Fruit fly (Drosophila melanogaster): ENCODE data around the gene Diap1.

Gene Diap1

dm6 chr3L:16011319-16012210 lies 39.3 kb downstream of the Diap1 start, which contains the start of gene mib1 (continued):
- TF ChIP-seq Hr4 (GFP tag; optimal IDR thresholded peaks at IDR 0.05) = no peak
- TF ChIP-seq CG32006 (GFP tag; optimal IDR thresholded peaks at IDR 0.05) = peak; percentile 24
- peak; percentile 37 for TF ChIP-seq Blimp-1 (GFP tag; optimal IDR thresholded peaks at IDR 0.05)
- TF ChIP-seq net (GFP tag; optimal IDR thresholded peaks at IDR 0.05) = peak; percentile 34
- TF ChIP-seq spab (GFP tag; optimal IDR thresholded peaks at IDR 0.05) = peak; percentile 23
- no peak for TF ChIP-seq Hr38 (GFP tag; optimal IDR thresholded peaks at IDR 0.05)
- TF ChIP-seq CG1621 (tag; optimal IDR thresholded peaks at IDR 0.05) = peak; percentile 29
- peak; percentile 61 for TF ChIP-seq Eip78C (GFP tag)
- peak; percentile 24 for TF ChIP-seq fkh (GFP tag; optimal IDR thresholded peaks at IDR 0.05)
- TF ChIP-seq esn (GFP tag; optimal IDR thresholded peaks at IDR 0.05) = no peak
- TF ChIP-seq cyc (GFP tag; optimal IDR thresholded peaks at IDR 0.05) = peak; percentile 41
- TF ChIP-seq eg (GFP tag; IDR thresholded peaks at IDR 0.05) = no peak; the same call in 2 of the 3 replicates
- TF ChIP-seq CG11294 (GFP tag; IDR thresholded peaks at IDR 0.05) = no peak; the same call in 1 of the 2 replicates

DNA sequence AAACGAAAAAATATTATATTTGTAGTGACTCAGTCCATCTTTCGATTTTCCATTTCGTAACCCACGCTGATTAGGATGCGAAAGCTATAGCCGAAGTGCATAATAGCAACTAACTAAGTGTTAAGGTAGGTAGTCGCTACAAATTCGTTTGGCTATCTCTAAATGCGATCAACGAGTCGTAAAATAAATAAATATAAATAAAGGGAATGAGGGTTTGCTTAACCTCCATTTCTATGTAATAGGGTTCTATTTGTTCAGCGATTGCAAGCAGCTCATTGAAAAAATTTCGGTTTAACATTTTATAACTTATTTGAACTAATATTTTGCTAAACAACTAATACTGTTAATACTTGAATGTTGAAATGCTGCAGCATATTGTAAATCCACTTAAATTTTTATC lies 40.7 kb downstream of the Diap1 start:
- peak; percentile 11 for TF ChIP-seq fkh (GFP tag; optimal IDR thresholded peaks at IDR 0.05)
- TF ChIP-seq CG31627 (GFP tag; optimal IDR thresholded peaks at IDR 0.05) = no peak
- no peak for TF ChIP-seq Blimp-1 (GFP tag; optimal IDR thresholded peaks at IDR 0.05)
- TF ChIP-seq CG15336 (GFP tag; IDR thresholded peaks at IDR 0.05) = no peak

dm6 chr3L:16004401-16005237 lies 46.2 kb downstream of the Diap1 start, which contains the start of the genes hzg and mRpS31:
TSS of gene hzg (minus strand) at chr3L:16004736.
TSS of gene mRpS31 (plus strand) at chr3L:16005193.
- peak; percentile 57 for TF ChIP-seq acj6 (GFP tag; optimal IDR thresholded peaks at IDR 0.05)
- peak; percentile 73 for TF ChIP-seq svp (GFP tag)
- TF ChIP-seq pdm3 (GFP tag; optimal IDR thresholded peaks at IDR 0.05) = peak; percentile 69
- peak; percentile 45 for TF ChIP-seq Ets21C (GFP tag; optimal IDR thresholded peaks at IDR 0.05)
- peak; percentile 28 for TF ChIP-seq Blimp-1 (GFP tag; optimal IDR thresholded peaks at IDR 0.05)
- TF ChIP-seq CG4318 (GFP tag; optimal IDR thresholded peaks at IDR 0.05) = no peak
- TF ChIP-seq CG6276 (GFP tag; optimal IDR thresholded peaks at IDR 0.05) = peak; percentile 89
- no peak for TF ChIP-seq Hr38 (GFP tag; optimal IDR thresholded peaks at IDR 0.05)
- peak; percentile 53 for TF ChIP-seq fkh (GFP tag; optimal IDR thresholded peaks at IDR 0.05)
- peak; percentile 75 for TF ChIP-seq CG6808 (GFP tag; optimal IDR thresholded peaks at IDR 0.05)
- TF ChIP-seq CG15336 (GFP tag; IDR thresholded peaks at IDR 0.05) = peak; percentile 66
- TF ChIP-seq CG10669 (GFP tag; optimal IDR thresholded peaks at IDR 0.05) = peak; percentile 53
- TF ChIP-seq dac (GFP tag; optimal IDR thresholded peaks at IDR 0.05) = peak; percentile 37
- TF ChIP-seq CG9139 (GFP tag; optimal IDR thresholded peaks at IDR 0.05) = peak; percentile 75
- TF ChIP-seq Eip78C (GFP tag) = peak; percentile 89
- no peak for TF ChIP-seq Eip93F (GFP tag; optimal IDR thresholded peaks at IDR 0.05)
- peak; percentile 16 for TF ChIP-seq OdsH (GFP tag; optimal IDR thresholded peaks at IDR 0.05)
- peak; percentile 58 for TF ChIP-seq CG6854 (GFP tag; optimal IDR thresholded peaks at IDR 0.05)
- peak; percentile 65 for TF ChIP-seq Sox102F (GFP tag; optimal IDR thresholded peaks at IDR 0.05)
- TF ChIP-seq CG11902 (GFP tag; optimal IDR thresholded peaks at IDR 0.05) = peak; percentile 14
- no peak for TF ChIP-seq fd85E (GFP tag; optimal IDR thresholded peaks at IDR 0.05)
- TF ChIP-seq CG8632 (GFP tag; optimal IDR thresholded peaks at IDR 0.05) = peak; percentile 12
- TF ChIP-seq CG16779 (tag; optimal IDR thresholded peaks at IDR 0.05) = peak; percentile 93
- TF ChIP-seq CG3919 (GFP tag; optimal IDR thresholded peaks at IDR 0.05) = peak; percentile 44
- TF ChIP-seq Ets96B (tag; optimal IDR thresholded peaks at IDR 0.05) = peak; percentile 36
- TF ChIP-seq vri (GFP tag; optimal IDR thresholded peaks at IDR 0.05) = peak; percentile 70
- peak; percentile 80 for TF ChIP-seq CG1621 (tag; optimal IDR thresholded peaks at IDR 0.05)
- peak; percentile 28 for TF ChIP-seq Eip75B (GFP tag; optimal IDR thresholded peaks at IDR 0.05)
- no peak for TF ChIP-seq CG11294 (GFP tag; IDR thresholded peaks at IDR 0.05)
- TF ChIP-seq CG34406 (GFP tag; optimal IDR thresholded peaks at IDR 0.05) = peak; percentile 3
- TF ChIP-seq CG8319 (GFP tag; optimal IDR thresholded peaks at IDR 0.05) = no peak
- TF ChIP-seq CG8119 (GFP tag; IDR thresholded peaks at IDR 0.05) = peak; percentile 74; the same call in 2 of the 3 replicates
- peak; percentile 58 for TF ChIP-seq spab (GFP tag; optimal IDR thresholded peaks at IDR 0.05)
- peak; percentile 50 to 68 for TF ChIP-seq salr (GFP tag; optimal IDR thresholded peaks at IDR 0.05)
- peak; percentile 50 for TF ChIP-seq topi (GFP tag; optimal IDR thresholded peaks at IDR 0.05)
- TF ChIP-seq CG32006 (GFP tag; optimal IDR thresholded peaks at IDR 0.05) = peak; percentile 49
